Worm (Caenorhabditis elegans): ENCODE measurements around the gene malt-1.

Gene malt-1

DNA sequence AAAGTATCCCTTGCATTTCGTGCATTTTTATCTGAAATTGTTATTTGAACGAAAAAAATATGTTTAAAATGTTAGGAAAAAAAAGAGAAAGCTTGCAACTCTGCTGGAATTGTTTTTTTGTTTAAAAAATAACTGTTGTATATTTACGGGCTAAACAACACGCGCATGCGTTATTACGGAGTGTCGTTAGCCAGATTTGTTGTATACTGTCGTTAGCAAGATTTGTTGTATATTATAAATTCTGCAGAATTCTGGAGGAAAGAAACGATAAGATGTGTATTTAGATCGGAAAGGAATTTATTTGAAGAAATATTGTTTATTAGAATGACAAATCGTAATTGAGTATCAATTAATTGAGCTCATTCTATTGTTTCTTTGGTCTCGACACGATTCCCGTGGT is 16.5 kb upstream of the malt-1 start, which contains the start of gene eif-2Bgamma (continued):
- TF ChIP-seq daf-12 (tag; optimal IDR thresholded peaks at IDR 0.05) (no peak), zfp-3 (GFP tag; conservative IDR thresholded peaks at IDR 0.05) (no peak), snpc-4 (tag; optimal IDR thresholded peaks at IDR 0.05) (no peak), Y75B8A.6 (GFP tag; IDR thresholded peaks at IDR 0.05) (no peak), ztf-11 (tag; optimal IDR thresholded peaks at IDR 0.05) (no peak), hif-1 (tag; optimal IDR thresholded peaks at IDR 0.05) (no peak), ceh-32 (tag; optimal IDR thresholded peaks at IDR 0.05; ENCODE audit: poor library complexity) (no peak), unc-62 (GFP tag; optimal IDR thresholded peaks at IDR 0.05 in 1 of 2) (no peak), unc-62 (tag; optimal IDR thresholded peaks at IDR 0.05) (no peak), ZK546.5 (tag; optimal IDR thresholded peaks at IDR 0.05) (no peak), ceh-62 (tag; optimal IDR thresholded peaks at IDR 0.05) (no peak), lir-3 (tag; optimal IDR thresholded peaks at IDR 0.05) (no peak), lsy-2 (tag; optimal IDR thresholded peaks at IDR 0.05) (peak in 1 of 2 experiments; percentile 70), set-16 (GFP tag; IDR thresholded peaks at IDR 0.05) (no peak), T26A8.4 (GFP tag; IDR thresholded peaks at IDR 0.05) (no peak), R02D3.7 (tag; optimal IDR thresholded peaks at IDR 0.05) (peak; percentile 51), dmd-6 (GFP tag; IDR thresholded peaks at IDR 0.05) (no peak), nhr-42 (GFP tag; IDR thresholded peaks at IDR 0.05) (no peak), nhr-6 (tag; optimal IDR thresholded peaks at IDR 0.05) (no peak), nhr-25 (tag; optimal IDR thresholded peaks at IDR 0.05; ENCODE audit: borderline replicate concordance, insufficient read depth) (no peak)

- TF ChIP-seq nhr-42 (GFP tag; IDR thresholded peaks at IDR 0.05) (no peak), ceh-62 (tag; optimal IDR thresholded peaks at IDR 0.05) (no peak)
These were observed 14.5 kb upstream of the malt-1 start, which contains the start of gene tra-2 for ce11 chrII:6965573-6965972. TSS of gene tra-2 (minus strand) at chrII:6965673.

ce11 chrII:6958136-6958535 is 7.0 kb upstream of the malt-1 start:
- no peak for TF ChIP-seq zfp-2 (tag; optimal IDR thresholded peaks at IDR 0.05)
- TF ChIP-seq unc-62 (GFP tag; optimal IDR thresholded peaks at IDR 0.05 in 1 of 2), result peak in 1 of 2 experiments; percentile 95
- TF ChIP-seq unc-62 (tag; optimal IDR thresholded peaks at IDR 0.05), result no peak

- TF ChIP-seq nhr-28 (tag; optimal IDR thresholded peaks at IDR 0.05), result no peak
- TF ChIP-seq arid-1 (GFP tag; conservative IDR thresholded peaks at IDR 0.05), result peak; percentile 35; the same call in 1 of the 2 replicates
- peak in 1 of 2 experiments; percentile 12 for TF ChIP-seq lsy-2 (tag; optimal IDR thresholded peaks at IDR 0.05)
- TF ChIP-seq lin-1 (GFP tag; IDR thresholded peaks at IDR 0.05), result no peak
- TF ChIP-seq dve-1 (tag; optimal IDR thresholded peaks at IDR 0.05; ENCODE audit: insufficient read depth), result peak; percentile 10
- peak; percentile 14; the same call in 1 of the 2 replicates for TF ChIP-seq lin-38 (GFP tag; IDR thresholded peaks at IDR 0.05)
- peak; percentile 92 for TF ChIP-seq aha-1 (tag)
- no peak for TF ChIP-seq daf-16 (GFP tag; optimal IDR thresholded peaks at IDR 0.05)
- peak; percentile 33 for TF ChIP-seq daf-16 (tag; optimal IDR thresholded peaks at IDR 0.05)
These were observed 4.1 kb upstream of the malt-1 start for ce11 chrII:6955084-6955697.

DNA sequence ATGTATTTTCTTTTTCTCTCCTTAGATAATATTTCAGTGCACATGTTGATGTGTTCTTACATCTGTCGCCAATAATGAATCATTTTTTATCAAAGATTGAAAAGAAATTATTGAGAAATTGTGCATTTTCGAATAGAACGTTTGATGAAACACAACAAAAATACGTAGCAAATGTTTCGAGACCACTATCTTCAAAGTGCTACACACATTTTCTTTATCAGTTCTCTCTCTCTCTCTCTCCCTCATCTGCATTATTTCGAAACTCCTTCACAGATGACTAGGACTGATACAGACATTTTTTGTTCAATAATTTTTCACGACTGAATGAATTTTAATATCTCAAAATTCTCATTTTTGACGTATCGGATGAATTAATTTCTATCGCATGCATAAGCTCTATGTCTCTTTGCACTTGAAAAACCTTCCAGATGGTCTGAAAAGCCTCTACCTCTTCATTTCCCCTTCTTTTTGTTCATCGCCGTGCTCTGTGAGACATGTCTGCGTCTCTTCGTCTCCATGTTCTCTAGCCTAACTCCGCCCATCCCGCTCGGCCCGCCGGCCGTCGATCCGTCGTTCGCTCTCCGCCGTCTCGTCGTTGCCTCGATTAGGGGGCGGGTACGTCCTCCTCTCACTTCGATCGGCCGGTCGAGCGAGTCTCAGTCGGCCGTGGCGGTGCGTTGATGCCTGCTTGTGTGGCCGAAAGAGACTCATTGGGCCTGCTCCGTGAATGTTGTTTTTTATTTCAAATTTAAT is 7.6 kb downstream of the malt-1 start:
- no peak for TF ChIP-seq nhr-42 (GFP tag; IDR thresholded peaks at IDR 0.05)
- TF ChIP-seq ZK337.2 (GFP tag; IDR thresholded peaks at IDR 0.05), result no peak
- TF ChIP-seq dpl-1 (GFP tag; optimal IDR thresholded peaks at IDR 0.05), result peak; percentile 7
- no peak for TF ChIP-seq ama-1 (optimal IDR thresholded peaks at IDR 0.05)
- TF ChIP-seq mdt-29 (GFP tag; IDR thresholded peaks at IDR 0.05), result no peak
- no peak for TF ChIP-seq daf-19 (GFP tag; conservative IDR thresholded peaks at IDR 0.05)
- no peak for TF ChIP-seq Y105C5A.15 (GFP tag; IDR thresholded peaks at IDR 0.05)
- no peak for TF ChIP-seq nhr-102 (tag; optimal IDR thresholded peaks at IDR 0.05)
- peak; percentile 78 for TF ChIP-seq egl-43 (GFP tag; IDR thresholded peaks at IDR 0.05)
- TF ChIP-seq egl-27 (tag; optimal IDR thresholded peaks at IDR 0.05), result no peak
- no peak for TF ChIP-seq ztf-7 (tag; optimal IDR thresholded peaks at IDR 0.05)
- TF ChIP-seq lsy-2 (tag; optimal IDR thresholded peaks at IDR 0.05), result no peak
- TF ChIP-seq nhr-11 (tag; optimal IDR thresholded peaks at IDR 0.05), result no peak
- no peak for TF ChIP-seq tag-97 (GFP tag; IDR thresholded peaks at IDR 0.05)
- TF ChIP-seq ctbp-1 (GFP tag; IDR thresholded peaks at IDR 0.05), result peak; percentile 18; the same call in 1 of the 2 replicates
- TF ChIP-seq nhr-28 (tag; optimal IDR thresholded peaks at IDR 0.05), result peak; percentile 59
- no peak for TF ChIP-seq nhr-237 (tag; optimal IDR thresholded peaks at IDR 0.05)

Data from whole organism, L4 larva.